Worm (Caenorhabditis elegans) whole organism, dauer: ENCODE results near the gene twk-28.

Source experiments
- unc-62 ChIP-seq: sonication (generic microtip); optimal IDR thresholded peaks from 2 replicates; lab custom pipeline; 2017; ENCODE audit warnings: missing biosample characterization, missing genetic modification reagents, missing genetic modification characterization

The twk-28 gene

ce11 chrX:4244489-4245123 lies 34.5 kb downstream of the twk-28 start:
- TF ChIP-seq unc-62 (GFP tag; lab: Kevin White, UChicago), result no peak

- no peak for TF ChIP-seq unc-62 (GFP tag; lab: Kevin White, UChicago)
Observed at ce11 chrX:4238971-4239370, 40.2 kb downstream of the twk-28 start.

- no peak for TF ChIP-seq unc-62 (GFP tag; lab: Kevin White, UChicago)
Observed at ce11 chrX:4235752-4236151, 43.4 kb downstream of the twk-28 start, which contains the start of gene rab-37. Gene rab-37, minus strand, starts transcription at chrX:4235852.
